Fruit fly (Drosophila melanogaster) whole organism, wandering third instar larva: ENCODE measurements around the gene trol.

Experiments
- Abd-B ChIP-seq: fragments of >200 bp; optimal IDR thresholded peaks from 2 replicates; lab custom pipeline; 2017; ENCODE audit warnings: missing biosample characterization, missing genetic modification characterization
- CG32264 ChIP-seq: fragments of 200-800 bp; sonication (Bioruptor generic); optimal IDR thresholded peaks from 2 replicates; lab custom pipeline; 2016; ENCODE audit warnings: missing biosample characterization, missing genetic modification characterization
- CG9705 ChIP-seq: fragments of 200-800 bp; sonication (Bioruptor generic); optimal IDR thresholded peaks from 2 replicates; lab custom pipeline; 2018; ENCODE audit warnings: missing biosample characterization, mild to moderate bottlenecking, missing genetic modification characterization
- CrebA ChIP-seq: fragments of 200-800 bp; sonication (Bioruptor generic); optimal IDR thresholded peaks from 2 replicates; lab custom pipeline; 2016; ENCODE audit warnings: missing biosample characterization, mild to moderate bottlenecking, missing genetic modification characterization, borderline replicate concordance
- Dfd ChIP-seq: fragments of >200 bp; optimal IDR thresholded peaks from 2 replicates; lab custom pipeline; 2017; ENCODE audit warnings: missing biosample characterization, missing genetic modification characterization
- Dif ChIP-seq: fragments of 200-275, 200-300 bp; sonication (Bioruptor generic); optimal IDR thresholded peaks from 2 replicates; lab custom pipeline; 2018; ENCODE audit warnings: missing biosample characterization, missing genetic modification characterization; ENCODE audit not compliant: partially characterized antibody
- HLH106 ChIP-seq: fragments of 200-800 bp; optimal IDR thresholded peaks from 3 replicates; lab custom pipeline; 2019; ENCODE audit warnings: missing biosample characterization, mild to moderate bottlenecking, missing genetic modification characterization, moderate library complexity
- Hnf4 ChIP-seq: fragments of 200-800 bp; sonication (Bioruptor generic); optimal IDR thresholded peaks from 2 replicates; lab custom pipeline; 2016; ENCODE audit warnings: missing biosample characterization, mild to moderate bottlenecking, missing genetic modification characterization
- Hr78 ChIP-seq: fragments of >200 bp; optimal IDR thresholded peaks from 2 replicates; lab custom pipeline; 2017; ENCODE audit warnings: missing biosample characterization, missing genetic modification characterization
- Hr83 ChIP-seq: fragments of 200-300 bp; sonication (Bioruptor generic); optimal IDR thresholded peaks from 2 replicates; lab custom pipeline; 2016; ENCODE audit warnings: missing biosample characterization, mild to moderate bottlenecking, missing genetic modification characterization, moderate library complexity; ENCODE audit not compliant: poor library complexity, severe bottlenecking
- Jra ChIP-seq: sonication (Bioruptor generic); optimal IDR thresholded peaks from 2 replicates; lab custom pipeline; 2016; ENCODE audit warnings: missing biosample characterization, missing genetic modification characterization
- Mio ChIP-seq: sonication (Bioruptor generic); optimal IDR thresholded peaks from 2 replicates; lab custom pipeline; 2016; ENCODE audit warnings: missing biosample characterization, missing genetic modification characterization
- Myc ChIP-seq: fragments of >200 bp; optimal IDR thresholded peaks from 2 replicates; lab custom pipeline; 2017
- N ChIP-seq: fragments of >200 bp; optimal IDR thresholded peaks from 2 replicates; lab custom pipeline; 2018; ENCODE audit warnings: missing biosample characterization, missing external identifiers, missing genetic modification characterization
- OdsH ChIP-seq: fragments of 200-800 bp; sonication (Bioruptor generic); optimal IDR thresholded peaks from 2 replicates; lab custom pipeline; 2016; ENCODE audit warnings: missing biosample characterization, mild to moderate bottlenecking, missing genetic modification characterization
- Rel ChIP-seq, 2 experiments: fragments of 200-800 bp; sonication (Bioruptor generic) in 1 of 2; optimal IDR thresholded peaks; 2 replicates in 1 of 2; 3 replicates in 1 of 2; lab custom pipeline; 2016 to 2019; ENCODE audit warnings: mild to moderate bottlenecking in 2 of 2, missing biosample characterization in 2 of 2, missing genetic modification characterization in 2 of 2, moderate library complexity in 1 of 2
- Sp1 ChIP-seq: fragments of 200-800 bp; sonication (Bioruptor generic); optimal IDR thresholded peaks from 3 replicates; lab custom pipeline; 2019; ENCODE audit warnings: missing biosample characterization, mild to moderate bottlenecking, missing genetic modification characterization, moderate library complexity
- Vsx2 ChIP-seq: fragments of 200-300, 225-300 bp; sonication (Bioruptor generic); optimal IDR thresholded peaks from 2 replicates; lab custom pipeline; 2018; ENCODE audit warnings: missing biosample characterization, missing genetic modification characterization; ENCODE audit not compliant: partially characterized antibody
- br ChIP-seq: fragments of 200-800 bp; sonication (Bioruptor generic); optimal IDR thresholded peaks from 2 replicates; lab custom pipeline; 2016; ENCODE audit warnings: missing biosample characterization, missing genetic modification characterization
- brk ChIP-seq: fragments of 200-800 bp; sonication (Bioruptor generic); optimal IDR thresholded peaks from 2 replicates; lab custom pipeline; 2016; ENCODE audit warnings: missing biosample characterization, mild to moderate bottlenecking, missing genetic modification characterization
- dl ChIP-seq, 2 experiments: fragments of 175-275, 200-275 bp in 1 of 2; fragments of 200-275 bp in 1 of 2; sonication (Bioruptor generic); optimal IDR thresholded peaks; lab custom pipeline; 2018; ENCODE audit warnings: mild to moderate bottlenecking in 2 of 2, missing biosample characterization in 2 of 2, missing genetic modification characterization in 2 of 2, moderate library complexity in 2 of 2; ENCODE audit not compliant: partially characterized antibody in 2 of 2, insufficient read depth in 1 of 2
- dmrt93B ChIP-seq: fragments of 200-800 bp; sonication (Bioruptor generic); optimal IDR thresholded peaks from 2 replicates; lab custom pipeline; 2018; ENCODE audit warnings: missing biosample characterization, mild to moderate bottlenecking, missing genetic modification characterization
- dsf ChIP-seq: sonication (Bioruptor generic); optimal IDR thresholded peaks from 2 replicates; lab custom pipeline; 2016; ENCODE audit warnings: missing biosample characterization, missing genetic modification characterization, borderline replicate concordance
- ey ChIP-seq: fragments of 200-800 bp; sonication (Bioruptor generic); optimal IDR thresholded peaks from 2 replicates; lab custom pipeline; 2016; ENCODE audit warnings: missing biosample characterization, missing genetic modification characterization
- foxo ChIP-seq, 2 experiments: fragments of 200-800 bp; sonication (Bioruptor generic); optimal IDR thresholded peaks; 2 replicates in 1 of 2; 3 replicates in 1 of 2; lab custom pipeline; 2016 to 2017; ENCODE audit warnings: missing biosample characterization in 2 of 2, missing genetic modification characterization in 2 of 2
- fru ChIP-seq: fragments of 200-800 bp; sonication (Bioruptor generic); optimal IDR thresholded peaks from 3 replicates; lab custom pipeline; 2016; ENCODE audit warnings: missing biosample characterization, mild to moderate bottlenecking, missing genetic modification characterization
- h ChIP-seq: fragments of 200-800 bp; sonication (Bioruptor generic); optimal IDR thresholded peaks from 3 replicates; lab custom pipeline; 2016; ENCODE audit warnings: missing biosample characterization, mild to moderate bottlenecking, missing genetic modification characterization
- jim ChIP-seq: fragments of 175-275, 200-325 bp; sonication (Bioruptor generic); optimal IDR thresholded peaks from 2 replicates; lab custom pipeline; 2016; ENCODE audit warnings: missing biosample characterization, mild to moderate bottlenecking, missing genetic modification characterization
- lola ChIP-seq: fragments of >200 bp; optimal IDR thresholded peaks from 2 replicates; lab custom pipeline; 2017; ENCODE audit warnings: missing biosample characterization, missing genetic modification characterization
- pan ChIP-seq: fragments of >200 bp; optimal IDR thresholded peaks from 2 replicates; lab custom pipeline; 2017
- psq ChIP-seq: fragments of 200-800 bp; sonication (Bioruptor generic); optimal IDR thresholded peaks from 3 replicates; lab custom pipeline; 2017; ENCODE audit warnings: missing biosample characterization, mild to moderate bottlenecking, missing genetic modification characterization, moderate library complexity
- rgr ChIP-seq: fragments of 200-800 bp; sonication (Bioruptor generic); optimal IDR thresholded peaks from 3 replicates; lab custom pipeline; 2016; ENCODE audit warnings: missing biosample characterization, mild to moderate bottlenecking, missing genetic modification characterization
- sage ChIP-seq: fragments of 200-800 bp; sonication (Bioruptor generic); optimal IDR thresholded peaks from 2 replicates; lab custom pipeline; 2016; ENCODE audit warnings: missing biosample characterization, mild to moderate bottlenecking, missing genetic modification characterization
- sv ChIP-seq: fragments of 200-800 bp; sonication (Bioruptor generic); optimal IDR thresholded peaks from 3 replicates; lab custom pipeline; 2016; ENCODE audit warnings: missing biosample characterization, missing genetic modification characterization
- tai ChIP-seq: sonication (Bioruptor generic); optimal IDR thresholded peaks from 2 replicates; lab custom pipeline; 2016; ENCODE audit warnings: missing biosample characterization, missing genetic modification characterization
- usp ChIP-seq: fragments of >200 bp; optimal IDR thresholded peaks from 2 replicates; lab custom pipeline; 2017; ENCODE audit warnings: missing biosample characterization, missing genetic modification characterization
- woc ChIP-seq: sonication (Bioruptor generic); optimal IDR thresholded peaks from 2 replicates; lab custom pipeline; 2016; ENCODE audit warnings: missing biosample characterization, mild to moderate bottlenecking, missing genetic modification characterization

Gene trol

dm6 chrX:2533843-2534473 lies 11.3 kb downstream of the trol start:
- peak; percentile 36 for TF ChIP-seq ey
- TF ChIP-seq br (GFP tag; lab: Kevin White, UChicago) = no peak
- peak; percentile 33 for TF ChIP-seq fru (GFP tag; lab: Kevin White, UChicago)
- TF ChIP-seq HLH106 (tag; lab: Kevin White, UChicago) = peak; percentile 5
- TF ChIP-seq h (GFP tag; lab: Kevin White, UChicago) = peak; percentile 41
- peak; percentile 32 for TF ChIP-seq woc (GFP tag; lab: Kevin White, UChicago)
- TF ChIP-seq usp (GFP tag; lab: Kevin White, UChicago) = no peak
- no peak for TF ChIP-seq Hr83
- TF ChIP-seq sv = peak; percentile 29
- peak; percentile 33 for TF ChIP-seq rgr (GFP tag; lab: Kevin White, UChicago)
- TF ChIP-seq foxo (GFP tag; optimal IDR thresholded peaks at IDR 0.05; lab: Kevin White, UChicago) = peak in 1 of 2 experiments; percentile 52
- TF ChIP-seq CG32264 (GFP tag; lab: Kevin White, UChicago) = no peak
- no peak for TF ChIP-seq N

- TF ChIP-seq Hr83 = no peak
- TF ChIP-seq Hnf4 (GFP tag; lab: Kevin White, UChicago) = no peak
- TF ChIP-seq usp (GFP tag; lab: Kevin White, UChicago) = no peak
- TF ChIP-seq Mio (GFP tag; lab: Kevin White, UChicago) = no peak
- TF ChIP-seq Abd-B (GFP tag; lab: Kevin White, UChicago) = no peak
- no peak for TF ChIP-seq jim (GFP tag; lab: Kevin White, UChicago)
- no peak for TF ChIP-seq Dfd (GFP tag; lab: Kevin White, UChicago)
- no peak for TF ChIP-seq CG9705 (GFP tag; lab: Kevin White, UChicago)
Measured at dm6 chrX:2531280-2531807, 13.9 kb downstream of the trol start.

dm6 chrX:2524426-2524825 lies 20.8 kb downstream of the trol start:
- no peak for TF ChIP-seq fru (GFP tag; lab: Kevin White, UChicago)
- TF ChIP-seq Hr83 = no peak
- TF ChIP-seq Jra (GFP tag; lab: Kevin White, UChicago) = no peak
- TF ChIP-seq Sp1 (GFP tag; lab: Kevin White, UChicago) = no peak
- peak; percentile 66 for TF ChIP-seq Myc
- TF ChIP-seq, all 38 proteins: peak for 1

dm6 chrX:2518361-2518760 lies 26.9 kb downstream of the trol start:
- TF ChIP-seq Hnf4 (GFP tag; lab: Kevin White, UChicago) (peak; percentile 57), CG9705 (GFP tag; lab: Kevin White, UChicago) (no peak), h (GFP tag; lab: Kevin White, UChicago) (peak; percentile 75), Dif (no peak), Hr83 (no peak), ey (peak; percentile 48), Dfd (GFP tag; lab: Kevin White, UChicago) (peak; percentile 93), pan (lab: Kevin White, UChicago) (no peak), Jra (GFP tag; lab: Kevin White, UChicago) (no peak), Abd-B (GFP tag; lab: Kevin White, UChicago) (no peak), woc (GFP tag; lab: Kevin White, UChicago) (no peak), CG32264 (GFP tag; lab: Kevin White, UChicago) (no peak), Rel (GFP tag; optimal IDR thresholded peaks at IDR 0.05; lab: Kevin White, UChicago) (no peak), Rel (tag; optimal IDR thresholded peaks at IDR 0.05; lab: Kevin White, UChicago) (no peak), rgr (GFP tag; lab: Kevin White, UChicago) (peak; percentile 77), OdsH (GFP tag; lab: Kevin White, UChicago) (peak; percentile 71), Vsx2 (GFP tag; lab: Kevin White, UChicago) (no peak), sv (no peak), usp (GFP tag; lab: Kevin White, UChicago) (no peak), CrebA (no peak), HLH106 (tag; lab: Kevin White, UChicago) (peak; percentile 41), br (GFP tag; lab: Kevin White, UChicago) (peak; percentile 65), foxo (GFP tag; optimal IDR thresholded peaks at IDR 0.05; lab: Kevin White, UChicago) (peak in 1 of 2 experiments; percentile 48), Myc (no peak), tai (GFP tag; lab: Kevin White, UChicago) (peak; percentile 33), Hr78 (GFP tag; lab: Kevin White, UChicago) (no peak), brk (GFP tag; lab: Kevin White, UChicago) (peak; percentile 20), jim (GFP tag; lab: Kevin White, UChicago) (no peak), Sp1 (GFP tag; lab: Kevin White, UChicago) (peak; percentile 58), psq (GFP tag; lab: Kevin White, UChicago) (peak; percentile 48), lola (GFP tag; lab: Kevin White, UChicago) (no peak), fru (GFP tag; lab: Kevin White, UChicago) (peak; percentile 30), dmrt93B (peak; percentile 20), dsf (GFP tag; lab: Kevin White, UChicago) (no peak), Mio (GFP tag; lab: Kevin White, UChicago) (no peak), N (no peak), sage (no peak), dl (GFP tag; optimal IDR thresholded peaks at IDR 0.05; lab: Kevin White, UChicago; ENCODE audit: insufficient read depth in 1 of 2, partially characterized antibody in 2 of 2) (no peak)
